Fruit fly (Drosophila melanogaster) whole organism, prepupa: ENCODE results near the gene CG8927.

Experiments used
- Blimp-1 ChIP-seq: fragments of 200-800 bp; sonication (Bioruptor generic); optimal IDR thresholded peaks from 3 replicates; lab custom pipeline; 2017; ENCODE audit warnings: missing biosample characterization, missing genetic modification characterization, mild to moderate bottlenecking, moderate library complexity, missing genetic modification reagents
- CG10631 ChIP-seq: fragments of 200-800 bp; sonication (Bioruptor generic); optimal IDR thresholded peaks from 2 replicates; lab custom pipeline; 2016; ENCODE audit warnings: missing biosample characterization, missing genetic modification characterization
- CG10669 ChIP-seq: fragments of 200-800 bp; sonication (Bioruptor generic); optimal IDR thresholded peaks from 3 replicates; lab custom pipeline; 2018; ENCODE audit warnings: missing biosample characterization, mild to moderate bottlenecking, missing genetic modification characterization, moderate library complexity
- CG11294 ChIP-seq: fragments of 200-800 bp; sonication (Bioruptor generic); IDR thresholded peaks from 2 replicates; pipeline ENCODE4 v1.3.6; 2022; ENCODE audit warnings: missing biosample characterization, missing genetic modification characterization
- CG11762 ChIP-seq: fragments of 200-800 bp; sonication (Bioruptor generic); optimal IDR thresholded peaks from 3 replicates; lab custom pipeline; 2016; ENCODE audit warnings: missing biosample characterization, missing genetic modification characterization; ENCODE audit not compliant: insufficient read depth
- CG11902 ChIP-seq: fragments of 200-800 bp; sonication (Bioruptor generic); optimal IDR thresholded peaks from 3 replicates; lab custom pipeline; 2016; ENCODE audit warnings: missing biosample characterization, missing genetic modification characterization
- CG15336 ChIP-seq: fragments of 200-800 bp; sonication (Bioruptor generic); IDR thresholded peaks from 2 replicates; pipeline ENCODE4 v1.3.6; 2022; ENCODE audit warnings: missing biosample characterization, missing genetic modification characterization
- CG1621 ChIP-seq: fragments of 200-800 bp; sonication (Bioruptor generic); optimal IDR thresholded peaks from 3 replicates; lab custom pipeline; 2018; ENCODE audit warnings: missing biosample characterization, mild to moderate bottlenecking, missing genetic modification characterization
- CG31627 ChIP-seq: fragments of 200-800 bp; sonication (Bioruptor generic); optimal IDR thresholded peaks from 3 replicates; lab custom pipeline; 2016; ENCODE audit warnings: missing biosample characterization, missing genetic modification characterization
- CG32006 ChIP-seq: fragments of 200-800 bp; sonication (Bioruptor generic); optimal IDR thresholded peaks from 3 replicates; lab custom pipeline; 2017; ENCODE audit warnings: missing biosample characterization, mild to moderate bottlenecking, missing genetic modification characterization
- CG34406 ChIP-seq: fragments of 200-800 bp; sonication (Bioruptor generic); optimal IDR thresholded peaks from 3 replicates; lab custom pipeline; 2016; ENCODE audit warnings: missing biosample characterization, missing genetic modification characterization
- CG3919 ChIP-seq: fragments of 200-800 bp; sonication (Bioruptor generic); optimal IDR thresholded peaks from 3 replicates; lab custom pipeline; 2016; ENCODE audit warnings: missing biosample characterization, missing genetic modification characterization
- CG4318 ChIP-seq: fragments of 200-800 bp; sonication (Bioruptor generic); optimal IDR thresholded peaks from 3 replicates; lab custom pipeline; 2017; ENCODE audit warnings: missing biosample characterization, mild to moderate bottlenecking, missing genetic modification characterization
- CG6163 ChIP-seq: fragments of 200-800 bp; sonication (Bioruptor generic); IDR thresholded peaks from 3 replicates; pipeline ENCODE4 v1.3.6; 2022; ENCODE audit warnings: missing biosample characterization, missing genetic modification characterization
- CG6276 ChIP-seq: fragments of 200-800 bp; sonication (Bioruptor generic); optimal IDR thresholded peaks from 2 replicates; lab custom pipeline; 2017; ENCODE audit warnings: missing biosample characterization, mild to moderate bottlenecking, missing genetic modification characterization
- CG6792 ChIP-seq: fragments of 200-800 bp; sonication (Bioruptor generic); optimal IDR thresholded peaks from 3 replicates; lab custom pipeline; 2016; ENCODE audit warnings: missing biosample characterization, missing genetic modification characterization
- CG6808 ChIP-seq: fragments of 200-800 bp; sonication (Bioruptor generic); optimal IDR thresholded peaks from 3 replicates; lab custom pipeline; 2017; ENCODE audit warnings: missing biosample characterization, missing genetic modification characterization, mild to moderate bottlenecking, moderate library complexity, missing genetic modification reagents
- CG6854 ChIP-seq: fragments of 200-800 bp; sonication (Bioruptor generic); optimal IDR thresholded peaks from 2 replicates; lab custom pipeline; 2017; ENCODE audit warnings: missing biosample characterization, mild to moderate bottlenecking, missing genetic modification characterization
- CG7368 ChIP-seq: fragments of 200-800 bp; sonication (Bioruptor generic); optimal IDR thresholded peaks from 3 replicates; lab custom pipeline; 2016; ENCODE audit warnings: missing biosample characterization, missing genetic modification characterization
- CG8319 ChIP-seq: fragments of 200-800 bp; sonication (Bioruptor generic); optimal IDR thresholded peaks from 3 replicates; lab custom pipeline; 2016; ENCODE audit warnings: missing biosample characterization, missing genetic modification characterization
- CG8632 ChIP-seq: fragments of 200-800 bp; sonication (Bioruptor generic); optimal IDR thresholded peaks from 3 replicates; lab custom pipeline; 2016; ENCODE audit warnings: missing biosample characterization, missing genetic modification characterization
- CG9139 ChIP-seq: fragments of 200-800 bp; sonication (Bioruptor generic); optimal IDR thresholded peaks from 3 replicates; lab custom pipeline; 2017; ENCODE audit warnings: missing biosample characterization, mild to moderate bottlenecking, missing genetic modification characterization
- Eip78C ChIP-seq: fragments of 200-800 bp; sonication (Bioruptor generic); peaks from one replicate; lab custom pipeline; 2016; ENCODE audit warnings: missing biosample characterization, missing genetic modification characterization
- Ets21C ChIP-seq: fragments of 200-800 bp; sonication (Bioruptor generic); optimal IDR thresholded peaks from 3 replicates; lab custom pipeline; 2016; ENCODE audit warnings: missing biosample characterization, missing genetic modification characterization
- Ets96B ChIP-seq: fragments of 200-800 bp; optimal IDR thresholded peaks from 2 replicates; lab custom pipeline; 2019; ENCODE audit warnings: missing biosample characterization, mild to moderate bottlenecking, missing genetic modification characterization, moderate library complexity
- Gug ChIP-seq: fragments of 200-800 bp; sonication (Bioruptor generic); IDR thresholded peaks from 2 replicates; pipeline ENCODE4 v1.3.6; 2022; ENCODE audit warnings: missing biosample characterization, missing genetic modification characterization
- Hr38 ChIP-seq: sonication (Bioruptor generic); optimal IDR thresholded peaks from 2 replicates; lab custom pipeline; 2016; ENCODE audit warnings: missing biosample characterization, missing genetic modification characterization
- Hr39 ChIP-seq: fragments of 200-800 bp; sonication (Bioruptor generic); optimal IDR thresholded peaks from 2 replicates; lab custom pipeline; 2016; ENCODE audit warnings: missing biosample characterization, missing genetic modification characterization
- Hr4 ChIP-seq: fragments of 200-800 bp; sonication (Bioruptor generic); optimal IDR thresholded peaks from 3 replicates; lab custom pipeline; 2016; ENCODE audit warnings: missing biosample characterization, missing genetic modification characterization
- Met ChIP-seq: fragments of 200-800 bp; sonication (Bioruptor generic); optimal IDR thresholded peaks from 3 replicates; lab custom pipeline; 2016; ENCODE audit warnings: missing biosample characterization, missing genetic modification characterization
- OdsH ChIP-seq: fragments of 200-800 bp; sonication (Bioruptor generic); optimal IDR thresholded peaks from 3 replicates; lab custom pipeline; 2016; ENCODE audit warnings: missing biosample characterization, missing genetic modification characterization
- Smox ChIP-seq: fragments of 200-800 bp; sonication (Bioruptor generic); optimal IDR thresholded peaks from 3 replicates; lab custom pipeline; 2016; ENCODE audit warnings: missing biosample characterization, missing genetic modification characterization
- Sox102F ChIP-seq: fragments of 200-800 bp; sonication (Bioruptor generic); optimal IDR thresholded peaks from 2 replicates; lab custom pipeline; 2016; ENCODE audit warnings: missing biosample characterization, mild to moderate bottlenecking, missing genetic modification characterization
- Sox14 ChIP-seq: fragments of 200-800 bp; sonication (Bioruptor generic); optimal IDR thresholded peaks from 3 replicates; lab custom pipeline; 2016; ENCODE audit warnings: missing biosample characterization, missing genetic modification characterization
- Sox15 ChIP-seq: fragments of 200-800 bp; sonication (Bioruptor generic); optimal IDR thresholded peaks from 3 replicates; lab custom pipeline; 2016; ENCODE audit warnings: missing biosample characterization, missing genetic modification characterization
- achi ChIP-seq: fragments of 200-800 bp; sonication (Bioruptor generic); optimal IDR thresholded peaks from 3 replicates; lab custom pipeline; 2016; ENCODE audit warnings: missing biosample characterization, missing genetic modification characterization
- acj6 ChIP-seq: fragments of 200-800 bp; sonication (Bioruptor generic); optimal IDR thresholded peaks from 3 replicates; lab custom pipeline; 2016; ENCODE audit warnings: missing biosample characterization, missing genetic modification characterization
- eg ChIP-seq: fragments of 200-800 bp; sonication (Bioruptor generic); IDR thresholded peaks from 3 replicates; pipeline ENCODE4 v1.3.6; 2022; ENCODE audit warnings: missing biosample characterization, missing genetic modification characterization
- esn ChIP-seq: fragments of 200-800 bp; sonication (Bioruptor generic); optimal IDR thresholded peaks from 2 replicates; lab custom pipeline; 2016; ENCODE audit warnings: missing biosample characterization, mild to moderate bottlenecking, missing genetic modification characterization, moderate library complexity
- fd59A ChIP-seq: fragments of 200-800 bp; sonication (Bioruptor generic); optimal IDR thresholded peaks from 2 replicates; lab custom pipeline; 2017; ENCODE audit warnings: missing biosample characterization, mild to moderate bottlenecking, missing genetic modification characterization, missing genetic modification reagents
- fkh ChIP-seq: fragments of 200-800 bp; sonication (Bioruptor generic); optimal IDR thresholded peaks from 3 replicates; lab custom pipeline; 2017; ENCODE audit warnings: missing biosample characterization, mild to moderate bottlenecking, missing genetic modification characterization, moderate library complexity
- lz ChIP-seq: fragments of 200-800 bp; sonication (Bioruptor generic); optimal IDR thresholded peaks from 3 replicates; lab custom pipeline; 2016; ENCODE audit warnings: missing biosample characterization, missing genetic modification characterization
- net ChIP-seq: fragments of 200-800 bp; sonication (Bioruptor generic); optimal IDR thresholded peaks from 3 replicates; lab custom pipeline; 2016; ENCODE audit warnings: missing biosample characterization, missing genetic modification characterization
- pdm3 ChIP-seq: fragments of 200-800 bp; sonication (Bioruptor generic); optimal IDR thresholded peaks from 3 replicates; lab custom pipeline; 2016; ENCODE audit warnings: missing biosample characterization, missing genetic modification characterization
- salr ChIP-seq, 2 experiments: fragments of 200-800 bp; sonication (Bioruptor generic); optimal IDR thresholded peaks; 3 replicates each; lab custom pipeline; 2016 to 2018; ENCODE audit warnings: missing biosample characterization in 2 of 2, missing genetic modification characterization in 2 of 2, mild to moderate bottlenecking in 1 of 2
- spab ChIP-seq: fragments of 200-800 bp; sonication (Bioruptor generic); optimal IDR thresholded peaks from 2 replicates; lab custom pipeline; 2017; ENCODE audit warnings: missing biosample characterization, mild to moderate bottlenecking, missing genetic modification characterization, missing genetic modification reagents
- ss ChIP-seq, 2 experiments: fragments of 200-800 bp; sonication (Bioruptor generic); optimal IDR thresholded peaks; 2 replicates in 1 of 2; 3 replicates in 1 of 2; lab custom pipeline; 2017 to 2018; ENCODE audit warnings: mild to moderate bottlenecking in 2 of 2, missing biosample characterization in 2 of 2, missing genetic modification characterization in 2 of 2, moderate library complexity in 1 of 2
- svp ChIP-seq: fragments of 200-800 bp; sonication (Bioruptor generic); peaks from one replicate; lab custom pipeline; 2016; ENCODE audit warnings: missing biosample characterization, missing genetic modification characterization
- topi ChIP-seq: fragments of 200-800 bp; sonication (Bioruptor generic); optimal IDR thresholded peaks from 3 replicates; lab custom pipeline; 2016; ENCODE audit warnings: missing biosample characterization, missing genetic modification characterization
- vri ChIP-seq: fragments of 200-800 bp; sonication (Bioruptor generic); optimal IDR thresholded peaks from 3 replicates; lab custom pipeline; 2016; ENCODE audit warnings: missing biosample characterization, mild to moderate bottlenecking, missing genetic modification characterization

CG8927 gene

DNA sequence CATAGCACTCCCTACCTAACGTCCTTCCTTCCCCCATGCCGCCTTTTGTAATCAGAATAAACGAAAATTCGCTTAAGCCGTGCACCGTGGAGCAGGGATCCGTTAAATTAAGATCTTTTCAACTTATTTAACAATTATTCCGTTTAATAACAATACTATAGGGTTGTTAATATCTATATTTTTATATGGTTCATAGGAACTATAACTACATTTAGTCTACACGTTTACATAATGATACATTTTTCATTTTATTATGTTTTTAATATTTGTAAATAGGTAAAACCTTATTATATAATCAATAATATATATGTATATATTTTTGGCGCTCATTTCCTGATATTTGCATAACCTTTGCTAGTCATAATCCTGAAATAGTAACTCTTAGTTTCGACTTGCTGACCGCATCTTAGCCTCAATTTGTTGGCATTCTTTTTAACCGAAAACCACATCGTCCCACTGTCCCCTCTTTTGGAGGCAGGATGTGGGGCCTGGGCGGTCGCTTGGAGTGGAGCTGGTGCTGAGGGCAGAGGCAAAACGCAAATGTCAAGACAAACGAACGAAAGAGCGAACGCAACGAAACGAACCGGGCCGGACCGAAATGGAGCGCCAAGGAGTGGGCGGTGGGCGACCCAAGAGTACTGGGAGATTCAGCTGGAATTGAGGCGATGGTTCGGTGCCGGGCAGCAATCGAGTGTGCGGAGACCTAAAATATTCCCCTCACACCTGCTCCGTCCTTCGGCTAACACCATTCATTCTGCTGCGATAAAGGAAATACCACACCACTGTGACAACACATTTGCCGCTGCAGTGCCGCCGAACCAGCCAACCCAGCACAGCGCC, 29.1 kb downstream of the CG8927 start:
- peak; percentile 77 for TF ChIP-seq CG4318
- TF ChIP-seq Ets96B (tag; lab: Kevin White, UChicago): peak; percentile 91
- TF ChIP-seq CG11902 (GFP tag; lab: Kevin White, UChicago): peak; percentile 65
- TF ChIP-seq salr (GFP tag; optimal IDR thresholded peaks at IDR 0.05; lab: Kevin White, UChicago): peak; percentile 44 to 75
- peak; percentile 87 for TF ChIP-seq CG10631 (GFP tag; lab: Kevin White, UChicago)
- peak; percentile 69 for TF ChIP-seq net (GFP tag; lab: Kevin White, UChicago)
- TF ChIP-seq Ets21C: peak; percentile 46
- no peak for TF ChIP-seq Gug (GFP tag; lab: Robert Waterston, UW)
- TF ChIP-seq CG3919 (GFP tag; lab: Kevin White, UChicago): peak; percentile 75
- TF ChIP-seq CG15336: no peak
- TF ChIP-seq Sox102F (GFP tag; lab: Kevin White, UChicago): peak; percentile 74
- TF ChIP-seq spab (GFP tag; lab: Kevin White, UChicago): peak; percentile 84
- peak; percentile 70 for TF ChIP-seq CG6792 (GFP tag; lab: Kevin White, UChicago)
- TF ChIP-seq ss (GFP tag; optimal IDR thresholded peaks at IDR 0.05; lab: Kevin White, UChicago): peak; percentile 58 to 90
- TF ChIP-seq Eip78C (GFP tag; lab: Kevin White, UChicago): peak; percentile 86
- TF ChIP-seq Sox14 (GFP tag; lab: Kevin White, UChicago): peak; percentile 56
- peak; percentile 55 for TF ChIP-seq CG7368 (GFP tag; lab: Kevin White, UChicago)
- TF ChIP-seq CG8632 (GFP tag; lab: Kevin White, UChicago): peak; percentile 84
- peak; percentile 26 for TF ChIP-seq CG8319
- TF ChIP-seq svp (GFP tag; lab: Kevin White, UChicago): peak; percentile 87
- TF ChIP-seq Hr39 (GFP tag; lab: Kevin White, UChicago): peak; percentile 49
- peak; percentile 81 for TF ChIP-seq CG11762 (GFP tag; lab: Kevin White, UChicago)
- peak; percentile 40; the same call in 2 of the 3 replicates for TF ChIP-seq CG6163 (GFP tag; lab: Robert Waterston, UW)
- TF ChIP-seq CG34406: peak; percentile 85
- peak; percentile 87 for TF ChIP-seq acj6 (GFP tag; lab: Kevin White, UChicago)
- no peak for TF ChIP-seq fkh (GFP tag; lab: Kevin White, UChicago)
- TF ChIP-seq achi (GFP tag; lab: Kevin White, UChicago): peak; percentile 83
- TF ChIP-seq pdm3: peak; percentile 42
- TF ChIP-seq CG6276 (GFP tag; lab: Kevin White, UChicago): peak; percentile 73
- peak; percentile 38 for TF ChIP-seq vri (GFP tag; lab: Kevin White, UChicago)
- TF ChIP-seq Smox (GFP tag; lab: Kevin White, UChicago): peak; percentile 66
- TF ChIP-seq CG6854 (GFP tag; lab: Kevin White, UChicago): peak; percentile 6
- peak; percentile 59 for TF ChIP-seq CG31627 (GFP tag; lab: Kevin White, UChicago)
- TF ChIP-seq Hr38 (GFP tag; lab: Kevin White, UChicago): no peak
- peak; percentile 82 for TF ChIP-seq CG10669 (GFP tag; lab: Kevin White, UChicago)
- peak; percentile 74 for TF ChIP-seq Met (GFP tag; lab: Kevin White, UChicago)
- TF ChIP-seq OdsH (GFP tag; lab: Kevin White, UChicago): peak; percentile 81
- peak; percentile 71 for TF ChIP-seq Sox15 (GFP tag; lab: Kevin White, UChicago)
- peak; percentile 31 for TF ChIP-seq Hr4 (GFP tag; lab: Kevin White, UChicago)
- peak; percentile 65 for TF ChIP-seq lz (GFP tag; lab: Kevin White, UChicago)
- no peak for TF ChIP-seq CG1621 (tag; lab: Kevin White, UChicago)
- TF ChIP-seq CG11294: no peak
- TF ChIP-seq CG32006: peak; percentile 87
- peak; percentile 67 for TF ChIP-seq CG9139 (GFP tag; lab: Kevin White, UChicago)
- TF ChIP-seq topi (GFP tag; lab: Kevin White, UChicago): peak; percentile 62
- peak; percentile 89 for TF ChIP-seq CG6808 (GFP tag; lab: Kevin White, UChicago)
- peak; percentile 32; the same call in 2 of the 3 replicates for TF ChIP-seq eg (GFP tag; lab: Robert Waterston, UW)
- TF ChIP-seq Blimp-1 (GFP tag; lab: Kevin White, UChicago): peak; percentile 59
- TF ChIP-seq fd59A (GFP tag; lab: Kevin White, UChicago): peak; percentile 76
- peak; percentile 80 for TF ChIP-seq esn (GFP tag; lab: Kevin White, UChicago)
